Worm (Caenorhabditis elegans): ENCODE measurements around the gene C56A3.6.

ce11 chrV:13565197-13565596 is 9.0 kb upstream of the C56A3.6 start:
- no peak for TF ChIP-seq tra-4 (tag; optimal IDR thresholded peaks at IDR 0.05)
- no peak for TF ChIP-seq ama-1 (optimal IDR thresholded peaks at IDR 0.05)
- no peak for TF ChIP-seq flt-1 (GFP tag; IDR thresholded peaks at IDR 0.05)
- no peak for TF ChIP-seq pes-1 (GFP tag; IDR thresholded peaks at IDR 0.05)
- no peak for TF ChIP-seq ceh-36 (tag; optimal IDR thresholded peaks at IDR 0.05)
- TF ChIP-seq B0310.2 (tag; optimal IDR thresholded peaks at IDR 0.05) = no peak
- no peak for TF ChIP-seq ets-7 (tag; optimal IDR thresholded peaks at IDR 0.05)
- no peak for TF ChIP-seq scrt-1 (GFP tag; IDR thresholded peaks at IDR 0.05)
- TF ChIP-seq tbx-37 (GFP tag; conservative IDR thresholded peaks at IDR 0.05) = no peak
- no peak for TF ChIP-seq sea-1 (GFP tag; conservative IDR thresholded peaks at IDR 0.05)
- TF ChIP-seq tbx-11 (GFP tag; IDR thresholded peaks at IDR 0.05) = no peak

Measured in whole organism, early embryonic.